Worm (Caenorhabditis elegans) whole organism, young adult: ENCODE data around the gene ssp-33.

Experiments
- B0035.1 ChIP-seq: sonication (generic microtip); optimal IDR thresholded peaks from 2 replicates; lab custom pipeline; 2016; ENCODE audit warnings: missing genetic modification characterization, mild to moderate bottlenecking, missing compliant biosample characterization, missing genotype, missing genetic modification reagents
- B0261.1 ChIP-seq: sonication (generic microtip); optimal IDR thresholded peaks from 2 replicates; lab custom pipeline; 2016; ENCODE audit warnings: mild to moderate bottlenecking, missing genetic modification characterization, moderate library complexity, missing compliant biosample characterization
- B0336.3 ChIP-seq: fragments of 200-800 bp; sonication (Bioruptor generic); IDR thresholded peaks from 2 replicates; pipeline ENCODE4 v1.3.6; 2022; ENCODE audit warnings: missing genetic modification characterization, missing compliant biosample characterization
- F23B12.7 ChIP-seq: sonication (generic microtip); optimal IDR thresholded peaks from 2 replicates; lab custom pipeline; 2017; ENCODE audit warnings: missing genetic modification characterization, mild to moderate bottlenecking, missing compliant biosample characterization, antibody characterized with exemption, moderate library complexity; ENCODE audit not compliant: insufficient read depth
- F49E8.2 ChIP-seq: sonication (generic microtip); optimal IDR thresholded peaks from 3 replicates; lab custom pipeline; 2017; ENCODE audit warnings: missing genetic modification characterization, mild to moderate bottlenecking, missing compliant biosample characterization, antibody characterized with exemption, moderate library complexity; ENCODE audit not compliant: insufficient read depth
- F57A8.1 ChIP-seq: fragments of 200-800 bp; sonication (Bioruptor generic); optimal IDR thresholded peaks from 2 replicates; lab custom pipeline; 2018; ENCODE audit warnings: mild to moderate bottlenecking, missing genetic modification characterization, moderate library complexity, missing compliant biosample characterization
- T26A5.8 ChIP-seq: sonication (generic microtip); optimal IDR thresholded peaks from 2 replicates; lab custom pipeline; 2016; ENCODE audit warnings: missing genetic modification characterization, missing compliant biosample characterization
- Y67H2A.10 ChIP-seq: fragments of 200-800 bp; sonication (Bioruptor generic); conservative IDR thresholded peaks from 2 replicates; pipeline ENCODE4 v1.3.6; 2022; ENCODE audit warnings: missing genetic modification reagents, missing genetic modification characterization, missing compliant biosample characterization
- ZK185.1 ChIP-seq: sonication (generic microtip); optimal IDR thresholded peaks from 2 replicates; lab custom pipeline; 2016; ENCODE audit warnings: mild to moderate bottlenecking, missing genetic modification characterization, missing compliant biosample characterization; ENCODE audit not compliant: poor library complexity, severe bottlenecking
- bed-1 ChIP-seq: fragments of 200-800 bp; sonication (Bioruptor generic); IDR thresholded peaks from 2 replicates; pipeline ENCODE4 v1.3.6; 2022; ENCODE audit warnings: missing genetic modification reagents, missing genetic modification characterization, missing compliant biosample characterization
- bed-2 ChIP-seq: fragments of 200-800 bp; sonication (Bioruptor generic); IDR thresholded peaks from 2 replicates; pipeline ENCODE4 v1.3.6; 2022; ENCODE audit warnings: missing genetic modification reagents, missing genetic modification characterization, missing compliant biosample characterization
- ccch-3 ChIP-seq: fragments of 200-800 bp; sonication (Bioruptor generic); optimal IDR thresholded peaks from 2 replicates; lab custom pipeline; 2018; ENCODE audit warnings: mild to moderate bottlenecking, missing genetic modification characterization, missing compliant biosample characterization
- cebp-1 ChIP-seq, 2 experiments: fragments of 200-800 bp in 1 of 2; sonication (Bioruptor generic) in 1 of 2; sonication (generic microtip) in 1 of 2; IDR thresholded peaks in 1 of 2; optimal IDR thresholded peaks in 1 of 2; 2 replicates each; pipeline versions ENCODE4 v1.3.6 to Lab custom; 2017 to 2022; ENCODE audit warnings: missing compliant biosample characterization in 2 of 2, missing genetic modification characterization in 2 of 2, mild to moderate bottlenecking in 1 of 2, missing genetic modification reagents in 1 of 2, moderate library complexity in 1 of 2
- cebp-2 ChIP-seq: fragments of 200-800 bp; sonication (Bioruptor generic); IDR thresholded peaks from 2 replicates; pipeline ENCODE4 v1.3.6; 2022; ENCODE audit warnings: missing genetic modification characterization, missing compliant biosample characterization
- ceh-100 ChIP-seq: fragments of 200-800 bp; sonication (Bioruptor generic); IDR thresholded peaks from 2 replicates; pipeline ENCODE4 v1.3.6; 2022; ENCODE audit warnings: missing genetic modification reagents, missing genetic modification characterization, missing compliant biosample characterization
- ceh-27 ChIP-seq: fragments of 200-800 bp; sonication (Bioruptor generic); optimal IDR thresholded peaks from 2 replicates; lab custom pipeline; 2018; ENCODE audit warnings: mild to moderate bottlenecking, missing genetic modification characterization, moderate library complexity, missing compliant biosample characterization
- ceh-79 ChIP-seq: sonication (generic microtip); optimal IDR thresholded peaks from 2 replicates; lab custom pipeline; 2017; ENCODE audit warnings: mild to moderate bottlenecking, missing genetic modification characterization, missing compliant biosample characterization
- ceh-91 ChIP-seq: fragments of 200-800 bp; sonication (Bioruptor generic); IDR thresholded peaks from 2 replicates; pipeline ENCODE4 v1.3.6; 2022; ENCODE audit warnings: missing genetic modification reagents, missing genetic modification characterization, missing compliant biosample characterization
- chd-7 ChIP-seq: sonication (generic microtip); optimal IDR thresholded peaks from 2 replicates; lab custom pipeline; 2016; ENCODE audit warnings: mild to moderate bottlenecking, missing genetic modification characterization, moderate library complexity, missing compliant biosample characterization
- dpl-1 ChIP-seq: fragments of 150-350 bp; optimal IDR thresholded peaks from 2 replicates; lab custom pipeline; 2014; ENCODE audit warnings: missing biosample characterization, missing genetic modification reagents, missing genetic modification characterization
- egl-44 ChIP-seq: fragments of 200-800 bp; sonication (Bioruptor generic); IDR thresholded peaks from 2 replicates; pipeline ENCODE4 v1.3.6; 2022; ENCODE audit warnings: missing genetic modification reagents, missing genetic modification characterization, missing compliant biosample characterization
- ets-4 ChIP-seq: fragments of 200-800 bp; sonication (Bioruptor generic); optimal IDR thresholded peaks from 2 replicates; lab custom pipeline; 2018; ENCODE audit warnings: mild to moderate bottlenecking, missing genetic modification characterization, missing compliant biosample characterization
- fkh-3 ChIP-seq: sonication (generic microtip); optimal IDR thresholded peaks from 2 replicates; lab custom pipeline; 2016; ENCODE audit warnings: mild to moderate bottlenecking, missing genetic modification characterization, missing compliant biosample characterization
- gei-17 ChIP-seq: fragments of 200-800 bp; sonication (Bioruptor generic); optimal IDR thresholded peaks from 2 replicates; lab custom pipeline; 2018; ENCODE audit warnings: mild to moderate bottlenecking, missing genetic modification characterization, missing compliant biosample characterization
- hlh-12 ChIP-seq: sonication (generic microtip); optimal IDR thresholded peaks from 2 replicates; lab custom pipeline; 2016; ENCODE audit warnings: missing genetic modification characterization, missing compliant biosample characterization
- hrde-1 ChIP-seq: sonication (generic microtip); optimal IDR thresholded peaks from 2 replicates; lab custom pipeline; 2016; ENCODE audit warnings: missing genetic modification characterization, mild to moderate bottlenecking, missing compliant biosample characterization, moderate library complexity, missing genotype, missing genetic modification reagents, borderline replicate concordance
- hsf-1 ChIP-seq: fragments of 200-800 bp; sonication (Bioruptor generic); IDR thresholded peaks from 2 replicates; pipeline ENCODE4 v1.3.6; 2022; ENCODE audit warnings: missing genetic modification reagents, missing genetic modification characterization, missing compliant biosample characterization
- lag-1 ChIP-seq: fragments of 200-800 bp; sonication (Bioruptor generic); IDR thresholded peaks from 2 replicates; pipeline ENCODE4 v1.3.6; 2022; ENCODE audit warnings: missing genetic modification reagents, missing genetic modification characterization, missing compliant biosample characterization
- lin-35 ChIP-seq, 3 experiments: fragments of 150-350 bp in 2 of 3; sonication (generic microtip) in 1 of 3; optimal IDR thresholded peaks; 2 replicates each; lab custom pipeline; 2014 to 2018; ENCODE audit warnings: missing biosample characterization in 3 of 3, missing genetic modification characterization in 3 of 3, missing genetic modification reagents in 3 of 3
- lin-40 ChIP-seq: sonication (generic microtip); optimal IDR thresholded peaks from 2 replicates; lab custom pipeline; 2016; ENCODE audit warnings: missing genetic modification characterization, mild to moderate bottlenecking, missing compliant biosample characterization, missing genotype, missing genetic modification reagents
- madf-6 ChIP-seq: fragments of 200-800 bp; sonication (Bioruptor generic); IDR thresholded peaks from 2 replicates; pipeline ENCODE4 v1.3.6; 2022; ENCODE audit warnings: missing genetic modification reagents, missing genetic modification characterization, missing compliant biosample characterization
- madf-8 ChIP-seq: fragments of 200-800 bp; sonication (Bioruptor generic); conservative IDR thresholded peaks from 2 replicates; pipeline ENCODE4 v1.3.6; 2022; ENCODE audit warnings: missing genetic modification reagents, missing genetic modification characterization, missing compliant biosample characterization
- mes-4 ChIP-seq: sonication (generic microtip); optimal IDR thresholded peaks from 2 replicates; lab custom pipeline; 2016; ENCODE audit warnings: missing genotype, missing genetic modification characterization, missing compliant biosample characterization
- mxl-1 ChIP-seq: sonication (generic microtip); optimal IDR thresholded peaks from 2 replicates; lab custom pipeline; 2016; ENCODE audit warnings: missing genetic modification characterization, missing compliant biosample characterization
- nfya-2 ChIP-seq: fragments of 200-800 bp; sonication (Bioruptor generic); IDR thresholded peaks from 2 replicates; pipeline ENCODE4 v1.3.6; 2022; ENCODE audit warnings: missing genetic modification reagents, missing genetic modification characterization, missing compliant biosample characterization
- nfyb-1 ChIP-seq: fragments of 200-800 bp; sonication (Bioruptor generic); IDR thresholded peaks from 2 replicates; pipeline ENCODE4 v1.3.6; 2022; ENCODE audit warnings: missing genetic modification reagents, missing genetic modification characterization, missing compliant biosample characterization
- nhr-27 ChIP-seq: fragments of 200-800 bp; sonication (Bioruptor generic); optimal IDR thresholded peaks from 2 replicates; lab custom pipeline; 2018; ENCODE audit warnings: mild to moderate bottlenecking, missing genetic modification characterization, moderate library complexity, missing compliant biosample characterization
- nhr-90 ChIP-seq: sonication (generic microtip); optimal IDR thresholded peaks from 2 replicates; lab custom pipeline; 2016; ENCODE audit warnings: missing genotype, mild to moderate bottlenecking, missing genetic modification characterization, missing compliant biosample characterization
- rcor-1 ChIP-seq: fragments of 200-800 bp; sonication (Bioruptor generic); IDR thresholded peaks from 2 replicates; pipeline ENCODE4 v1.3.6; 2022; ENCODE audit warnings: missing genetic modification reagents, missing genetic modification characterization, missing compliant biosample characterization
- sdz-38 ChIP-seq: sonication (generic microtip); optimal IDR thresholded peaks from 2 replicates; lab custom pipeline; 2016; ENCODE audit warnings: missing genotype, missing genetic modification characterization, missing compliant biosample characterization
- snpc-4 ChIP-seq, 5 experiments: fragments of 150-350 bp in 1 of 5; sonication (generic microtip) in 4 of 5; optimal IDR thresholded peaks; 2 replicates each; lab custom pipeline; 2014 to 2018; ENCODE audit warnings: missing genetic modification characterization in 5 of 5, missing biosample characterization in 3 of 5, antibody characterized with exemption in 2 of 5, mild to moderate bottlenecking in 2 of 5, missing compliant biosample characterization in 2 of 5, missing genotype in 2 of 5, moderate library complexity in 2 of 5, missing genetic modification reagents in 1 of 5
- somi-1 ChIP-seq: fragments of 200-800 bp; sonication (Bioruptor generic); optimal IDR thresholded peaks from 2 replicates; lab custom pipeline; 2018; ENCODE audit warnings: mild to moderate bottlenecking, missing genetic modification characterization, missing compliant biosample characterization
- zfh-2 ChIP-seq: fragments of 200-800 bp; sonication (Bioruptor generic); conservative IDR thresholded peaks from 2 replicates; pipeline ENCODE4 v1.3.6; 2022; ENCODE audit warnings: missing genetic modification reagents, missing genetic modification characterization, missing compliant biosample characterization
- zim-3 ChIP-seq: sonication (generic microtip); optimal IDR thresholded peaks from 2 replicates; lab custom pipeline; 2017; ENCODE audit warnings: mild to moderate bottlenecking, missing genetic modification characterization, moderate library complexity, missing compliant biosample characterization
- ztf-28 ChIP-seq: fragments of 200-800 bp; sonication (Bioruptor generic); IDR thresholded peaks from 2 replicates; pipeline ENCODE4 v1.3.6; 2022; ENCODE audit warnings: missing genetic modification reagents, missing genetic modification characterization, missing compliant biosample characterization
- ztf-6 ChIP-seq: fragments of 200-800 bp; sonication (Bioruptor generic); IDR thresholded peaks from 2 replicates; pipeline ENCODE4 v1.3.6; 2022; ENCODE audit warnings: missing genetic modification reagents, missing genetic modification characterization, missing compliant biosample characterization

The ssp-33 gene

DNA sequence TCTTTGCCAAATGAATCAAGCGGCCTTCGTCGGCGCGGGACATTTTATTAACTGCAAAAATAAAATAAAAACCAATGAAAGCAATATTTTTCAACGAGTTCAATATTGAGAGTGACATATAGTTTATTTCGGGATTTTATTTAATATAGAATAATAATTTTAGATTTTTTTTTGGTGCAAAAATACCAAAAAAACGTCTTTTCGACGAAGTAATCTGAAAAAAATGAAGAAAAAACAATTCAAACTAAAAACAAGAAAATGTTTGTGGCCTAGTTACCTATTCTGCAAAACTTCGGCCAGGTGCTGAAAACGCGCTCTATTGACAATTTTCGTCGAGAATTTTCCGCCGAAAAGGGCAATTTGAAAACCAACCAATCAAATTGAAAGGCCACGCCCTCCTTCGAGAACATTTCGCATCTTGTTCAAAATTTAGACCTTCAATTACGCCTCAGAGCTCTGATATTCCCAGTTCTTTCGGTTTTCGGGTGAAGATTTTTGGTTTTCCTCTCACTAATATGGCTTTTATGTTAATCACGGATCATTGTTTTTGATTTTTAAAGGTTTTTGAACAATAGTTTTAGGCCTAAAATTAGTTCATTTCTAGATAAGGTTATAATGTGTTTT is 25.6 kb upstream of the ssp-33 start, which contains the start of gene C47E8.4 (continued):
- TF ChIP-seq F49E8.2 (peak; percentile 89), B0261.1 (tag; lab: Kevin White, UChicago) (peak; percentile 41), zim-3 (peak; percentile 76), nhr-27 (tag; lab: Kevin White, UChicago) (peak; percentile 92), chd-7 (tag; lab: Kevin White, UChicago) (peak; percentile 94), mxl-1 (tag; lab: Kevin White, UChicago) (no peak), ccch-3 (peak; percentile 90), rcor-1 (GFP tag; lab: Robert Waterston, UW) (peak; percentile 97), sdz-38 (no peak), fkh-3 (no peak), madf-6 (GFP tag; lab: Robert Waterston, UW) (peak; percentile 93), egl-44 (GFP tag; lab: Robert Waterston, UW) (peak; percentile 73), ceh-79 (tag; lab: Kevin White, UChicago) (peak; percentile 87), ztf-28 (GFP tag; lab: Robert Waterston, UW) (peak; percentile 94), nfyb-1 (GFP tag; lab: Robert Waterston, UW) (peak; percentile 100), hlh-12 (no peak), lag-1 (GFP tag; lab: Robert Waterston, UW) (no peak), nhr-90 (no peak), snpc-4 (GFP tag; optimal IDR thresholded peaks at IDR 0.05; lab: Kevin White, UChicago) (peak; percentile 71), snpc-4 (tag; optimal IDR thresholded peaks at IDR 0.05; lab: Kevin White, UChicago) (peak; percentile 69 to 92 (median 85)), somi-1 (GFP tag; lab: Kevin White, UChicago) (peak; percentile 90), bed-1 (GFP tag; lab: Robert Waterston, UW) (0 out of 2 replicates have a peak, but pooled peaks have one; percentile 43), gei-17 (GFP tag; lab: Kevin White, UChicago) (peak; percentile 69), zfh-2 (GFP tag; lab: Robert Waterston, UW) (no peak), dpl-1 (GFP tag; lab: Kevin White, UChicago) (peak; percentile 63), F23B12.7 (peak; percentile 60), T26A5.8 (no peak), cebp-1 (GFP tag; IDR thresholded peaks at IDR 0.05; lab: Robert Waterston, UW) (peak; percentile 60; the same call in 1 of the 2 replicates), cebp-1 (tag; optimal IDR thresholded peaks at IDR 0.05; lab: Kevin White, UChicago) (peak; percentile 92), bed-2 (GFP tag; lab: Robert Waterston, UW) (peak; percentile 95), ceh-100 (GFP tag; lab: Robert Waterston, UW) (peak; percentile 86), ZK185.1 (tag; lab: Kevin White, UChicago) (peak; percentile 97), nfya-2 (peak; percentile 99), Y67H2A.10 (peak; percentile 93), lin-35 (GFP tag; optimal IDR thresholded peaks at IDR 0.05; lab: Kevin White, UChicago) (peak in 2 of 3 experiments; percentile 84 to 94), madf-8 (peak; percentile 81), lin-40 (tag; lab: Kevin White, UChicago) (peak; percentile 98), ceh-27 (GFP tag; lab: Kevin White, UChicago) (peak; percentile 98), cebp-2 (peak; percentile 91; the same call in 1 of the 2 replicates), hrde-1 (peak; percentile 90), F57A8.1 (GFP tag; lab: Kevin White, UChicago) (no peak), B0336.3 (peak; percentile 90), hsf-1 (peak; percentile 100), mes-4 (no peak), B0035.1 (tag; lab: Kevin White, UChicago) (peak; percentile 89), ceh-91 (GFP tag; lab: Robert Waterston, UW) (peak; percentile 93), ztf-6 (GFP tag; lab: Robert Waterston, UW) (peak; percentile 68; the same call in 1 of the 2 replicates), ets-4 (GFP tag; lab: Kevin White, UChicago) (no peak)
